Fruit fly (Drosophila melanogaster) whole organism, wandering third instar larva: ENCODE measurements around the gene CG1998.

Experiments
- Abd-B ChIP-seq: fragments of >200 bp; optimal IDR thresholded peaks from 2 replicates; lab custom pipeline; 2017; ENCODE audit warnings: missing biosample characterization, missing genetic modification characterization
- Hr78 ChIP-seq: fragments of >200 bp; optimal IDR thresholded peaks from 2 replicates; lab custom pipeline; 2017; ENCODE audit warnings: missing biosample characterization, missing genetic modification characterization
- dsf ChIP-seq: sonication (Bioruptor generic); optimal IDR thresholded peaks from 2 replicates; lab custom pipeline; 2016; ENCODE audit warnings: missing biosample characterization, missing genetic modification characterization, borderline replicate concordance
- psq ChIP-seq: fragments of 200-800 bp; sonication (Bioruptor generic); optimal IDR thresholded peaks from 3 replicates; lab custom pipeline; 2017; ENCODE audit warnings: missing biosample characterization, mild to moderate bottlenecking, missing genetic modification characterization, moderate library complexity
- usp ChIP-seq: fragments of >200 bp; optimal IDR thresholded peaks from 2 replicates; lab custom pipeline; 2017; ENCODE audit warnings: missing biosample characterization, missing genetic modification characterization

DNA sequence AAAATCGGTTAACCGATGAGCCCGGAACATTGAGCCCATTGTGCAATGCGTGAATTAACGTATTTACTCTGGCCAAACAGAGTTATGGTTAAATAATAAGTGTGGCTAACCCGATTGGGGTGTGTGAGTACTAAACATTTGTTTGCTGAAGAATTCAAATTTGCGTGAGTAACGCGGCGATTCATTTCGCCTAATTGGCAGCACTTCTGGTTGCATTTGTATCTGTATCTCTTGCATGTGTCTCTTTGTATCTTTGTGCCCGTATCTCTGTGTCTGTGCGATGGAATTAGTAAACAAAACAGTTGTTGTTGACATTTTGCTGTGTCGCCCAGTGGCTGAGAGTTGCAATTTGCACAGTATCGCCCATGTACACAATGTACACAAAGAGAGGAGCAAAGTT, 2.0 kb downstream of the CG1998 start:
- TF ChIP-seq psq (no peak), Abd-B (GFP tag; lab: Kevin White, UChicago) (no peak), dsf (GFP tag; lab: Kevin White, UChicago) (no peak), usp (GFP tag; lab: Kevin White, UChicago) (no peak), Hr78 (GFP tag; lab: Kevin White, UChicago) (no peak)
